Fruit fly (Drosophila melanogaster) whole organism, embryonic: ENCODE data around the gene CG1416.

ENCODE experiments used
- BEAF-32 ChIP-seq: fragments of 200-800 bp; sonication (Bioruptor generic); optimal IDR thresholded peaks from 3 replicates; lab custom pipeline; 2017; ENCODE audit warnings: missing biosample characterization, missing genetic modification characterization, mild to moderate bottlenecking, moderate library complexity, missing genetic modification reagents
- CG10209 ChIP-seq: fragments of 200-800 bp; sonication (Bioruptor generic); optimal IDR thresholded peaks from 3 replicates; lab custom pipeline; 2017; ENCODE audit warnings: missing biosample characterization, mild to moderate bottlenecking, missing genetic modification characterization, missing genetic modification reagents
- CG10462 ChIP-seq: fragments of 200-800 bp; sonication (Bioruptor generic); optimal IDR thresholded peaks from 2 replicates; lab custom pipeline; 2016; ENCODE audit warnings: missing biosample characterization, missing genetic modification characterization
- CG11085 ChIP-seq: fragments of 200-800 bp; sonication (Bioruptor generic); IDR thresholded peaks from 2 replicates; pipeline ENCODE4 v1.3.6; 2022; ENCODE audit warnings: missing biosample characterization, missing genetic modification characterization
- CG11247 ChIP-seq: fragments of 200-800 bp; sonication (Bioruptor generic); IDR thresholded peaks from 2 replicates; pipeline ENCODE4 v1.3.6; 2022; ENCODE audit warnings: missing biosample characterization, missing genetic modification characterization
- CG12299 ChIP-seq: fragments of 200-800 bp; sonication (Bioruptor generic); optimal IDR thresholded peaks from 2 replicates; lab custom pipeline; 2018; ENCODE audit warnings: missing biosample characterization, mild to moderate bottlenecking, missing genetic modification characterization
- CG14050 ChIP-seq: fragments of 200-800 bp; sonication (Bioruptor generic); IDR thresholded peaks from 3 replicates; pipeline ENCODE4 v1.3.6; 2022; ENCODE audit warnings: missing biosample characterization, missing genetic modification characterization
- CG14710 ChIP-seq: fragments of 200-800 bp; sonication (Bioruptor generic); optimal IDR thresholded peaks from 3 replicates; lab custom pipeline; 2019; ENCODE audit warnings: missing biosample characterization, mild to moderate bottlenecking, missing genetic modification characterization, moderate library complexity
- CG17186 ChIP-seq: fragments of 200-800 bp; sonication (Bioruptor generic); optimal IDR thresholded peaks from 3 replicates; lab custom pipeline; 2017; ENCODE audit warnings: missing biosample characterization, missing genetic modification reagents, missing genetic modification characterization
- CG2129 ChIP-seq: fragments of 200-800 bp; sonication (Bioruptor generic); IDR thresholded peaks from 2 replicates; pipeline ENCODE4 v1.3.6; 2022; ENCODE audit warnings: missing biosample characterization, missing genetic modification characterization; ENCODE audit not compliant: partially characterized antibody
- CG30431 ChIP-seq: fragments of 200-800 bp; sonication (Bioruptor generic); optimal IDR thresholded peaks from 2 replicates; lab custom pipeline; 2017; ENCODE audit warnings: missing biosample characterization, missing genetic modification characterization
- CG32772 ChIP-seq: fragments of 200-800 bp; sonication (Bioruptor generic); IDR thresholded peaks from 2 replicates; pipeline ENCODE4 v1.3.6; 2022; ENCODE audit warnings: missing biosample characterization, missing genetic modification characterization
- CG3407 ChIP-seq: fragments of 200-800 bp; sonication (Bioruptor generic); optimal IDR thresholded peaks from 2 replicates; lab custom pipeline; 2018; ENCODE audit warnings: missing biosample characterization, mild to moderate bottlenecking, missing genetic modification characterization
- CG7357 ChIP-seq: fragments of 200-800 bp; sonication (Bioruptor generic); IDR thresholded peaks from 3 replicates; pipeline ENCODE4 v1.3.6; 2022; ENCODE audit warnings: missing biosample characterization, missing genetic modification characterization
- CG7987 ChIP-seq: fragments of 200-800 bp; sonication (Bioruptor generic); optimal IDR thresholded peaks from 2 replicates; lab custom pipeline; 2018; ENCODE audit warnings: missing biosample characterization, mild to moderate bottlenecking, missing genetic modification characterization, moderate library complexity
- CG9215 ChIP-seq: fragments of 200-800 bp; sonication (Bioruptor generic); IDR thresholded peaks from 2 replicates; pipeline ENCODE4 v1.3.6; 2022; ENCODE audit warnings: missing biosample characterization, missing genetic modification characterization
- CG9797 ChIP-seq: fragments of 200-800 bp; sonication (Bioruptor generic); optimal IDR thresholded peaks from 3 replicates; lab custom pipeline; 2018; ENCODE audit warnings: missing biosample characterization, mild to moderate bottlenecking, missing genetic modification characterization
- CG9932 ChIP-seq: fragments of 200-800 bp; sonication (Bioruptor generic); IDR thresholded peaks from 2 replicates; pipeline ENCODE4 v1.3.6; 2022; ENCODE audit warnings: missing biosample characterization, missing genetic modification characterization
- Chrac-16 ChIP-seq: fragments of 200-800 bp; sonication (Bioruptor generic); optimal IDR thresholded peaks from 3 replicates; lab custom pipeline; 2016; ENCODE audit warnings: missing biosample characterization, missing genetic modification characterization
- D19A ChIP-seq: fragments of 200-800 bp; optimal IDR thresholded peaks from 3 replicates; lab custom pipeline; 2019; ENCODE audit warnings: missing biosample characterization, mild to moderate bottlenecking, missing genetic modification characterization, moderate library complexity
- Dip2 ChIP-seq: fragments of 200-800 bp; sonication (Bioruptor generic); IDR thresholded peaks from 2 replicates; pipeline ENCODE4 v1.3.6; 2022; ENCODE audit warnings: missing biosample characterization, missing genetic modification characterization
- Ets65A ChIP-seq: fragments of 200-800 bp; sonication (Bioruptor generic); peaks from one replicate; lab custom pipeline; 2016; ENCODE audit warnings: missing biosample characterization, missing genetic modification characterization
- H15 ChIP-seq: fragments of 200-800 bp; sonication (Bioruptor generic); IDR thresholded peaks from 3 replicates; pipeline ENCODE4 v1.3.6; 2022; ENCODE audit warnings: missing biosample characterization, missing genetic modification characterization
- MBD-R2 ChIP-seq: fragments of 200-800 bp; sonication (Bioruptor generic); IDR thresholded peaks from 2 replicates; pipeline ENCODE4 v1.3.6; 2022; ENCODE audit warnings: missing biosample characterization, missing genetic modification characterization
- Mes4 ChIP-seq: fragments of 200-800 bp; sonication (Bioruptor generic); optimal IDR thresholded peaks from 2 replicates; lab custom pipeline; 2016; ENCODE audit warnings: missing biosample characterization, missing genetic modification characterization
- Oli ChIP-seq: fragments of 200-800 bp; sonication (Bioruptor generic); optimal IDR thresholded peaks from 2 replicates; lab custom pipeline; 2018; ENCODE audit warnings: missing biosample characterization, mild to moderate bottlenecking, missing genetic modification characterization, moderate library complexity
- Opbp ChIP-seq: fragments of 200-800 bp; sonication (Bioruptor generic); IDR thresholded peaks from 3 replicates; pipeline ENCODE4 v1.3.6; 2022; ENCODE audit warnings: missing biosample characterization, missing genetic modification characterization; ENCODE audit not compliant: partially characterized antibody
- Ptx1 ChIP-seq: fragments of 200-800 bp; sonication (Bioruptor generic); IDR thresholded peaks from 2 replicates; pipeline ENCODE4 v1.3.6; 2022; ENCODE audit warnings: missing biosample characterization, missing genetic modification characterization
- Sox102F ChIP-seq: fragments of 200-800 bp; sonication (Bioruptor generic); optimal IDR thresholded peaks from 2 replicates; lab custom pipeline; 2018; ENCODE audit warnings: missing biosample characterization, mild to moderate bottlenecking, missing genetic modification characterization, moderate library complexity
- TFAM ChIP-seq: fragments of 200-800 bp; sonication (Bioruptor generic); optimal IDR thresholded peaks from 2 replicates; lab custom pipeline; 2017; ENCODE audit warnings: missing biosample characterization, missing genetic modification characterization, inconsistent platforms
- bbx ChIP-seq: fragments of 200-800 bp; sonication (Bioruptor generic); IDR thresholded peaks from 2 replicates; pipeline ENCODE4 v1.3.6; 2022; ENCODE audit warnings: missing biosample characterization, missing genetic modification characterization; ENCODE audit not compliant: partially characterized antibody
- bsh ChIP-seq, 2 experiments: fragments of 200-800 bp; sonication (Bioruptor generic); optimal IDR thresholded peaks; 2 replicates each; lab custom pipeline; 2017 to 2018; ENCODE audit warnings: mild to moderate bottlenecking in 2 of 2, missing biosample characterization in 2 of 2, missing genetic modification characterization in 2 of 2, moderate library complexity in 1 of 2
- dm ChIP-seq: fragments of 200-800 bp; sonication (Bioruptor generic); optimal IDR thresholded peaks from 3 replicates; lab custom pipeline; 2016; ENCODE audit warnings: missing biosample characterization, missing genetic modification characterization
- fu2 ChIP-seq: fragments of 200-800 bp; sonication (Bioruptor generic); optimal IDR thresholded peaks from 2 replicates; lab custom pipeline; 2016; ENCODE audit warnings: missing biosample characterization, missing genetic modification characterization
- gro ChIP-seq: fragments of 200-800 bp; sonication (Bioruptor generic); optimal IDR thresholded peaks from 2 replicates; lab custom pipeline; 2016; ENCODE audit warnings: missing biosample characterization, missing genetic modification characterization
- hb ChIP-seq: fragments of 200-800 bp; sonication (Bioruptor generic); IDR thresholded peaks from 3 replicates; pipeline ENCODE4 v1.3.6; 2022; ENCODE audit warnings: missing biosample characterization, missing genetic modification characterization; ENCODE audit not compliant: partially characterized antibody
- hkb ChIP-seq, 2 experiments: fragments of 200-800 bp in 1 of 2; fragments of >200 bp in 1 of 2; sonication (Bioruptor generic) in 1 of 2; IDR thresholded peaks in 1 of 2; optimal IDR thresholded peaks in 1 of 2; 2 replicates each; pipeline versions ENCODE4 v1.3.6 to Lab custom; 2017 to 2022; ENCODE audit warnings: missing biosample characterization in 1 of 2, missing genetic modification characterization in 1 of 2
- kay ChIP-seq: fragments of 200-800 bp; sonication (Bioruptor generic); optimal IDR thresholded peaks from 2 replicates; lab custom pipeline; 2016; ENCODE audit warnings: missing biosample characterization, missing genetic modification characterization
- lilli ChIP-seq: fragments of 200-800 bp; sonication (Bioruptor generic); optimal IDR thresholded peaks from 3 replicates; lab custom pipeline; 2016; ENCODE audit warnings: missing biosample characterization, missing genetic modification characterization
- mam ChIP-seq: fragments of 200-800 bp; sonication (Bioruptor generic); optimal IDR thresholded peaks from 3 replicates; lab custom pipeline; 2016; ENCODE audit warnings: missing biosample characterization, missing genetic modification characterization
- onecut ChIP-seq: fragments of 200-800 bp; sonication (Bioruptor generic); IDR thresholded peaks from 2 replicates; pipeline ENCODE4 v1.3.6; 2022; ENCODE audit warnings: missing biosample characterization, missing genetic modification characterization
- pros ChIP-seq: fragments of 200-800 bp; sonication (Bioruptor generic); optimal IDR thresholded peaks from 3 replicates; lab custom pipeline; 2019; ENCODE audit warnings: missing biosample characterization, mild to moderate bottlenecking, missing genetic modification characterization, moderate library complexity
- psq ChIP-seq: fragments of 200-800 bp; sonication (Bioruptor generic); optimal IDR thresholded peaks from 2 replicates; lab custom pipeline; 2017; ENCODE audit warnings: missing biosample characterization, missing genetic modification characterization
- schlank ChIP-seq: fragments of 200-800 bp; sonication (Bioruptor generic); optimal IDR thresholded peaks from 2 replicates; lab custom pipeline; 2018; ENCODE audit warnings: missing biosample characterization, mild to moderate bottlenecking, missing genetic modification characterization
- sens-2 ChIP-seq: fragments of 200-800 bp; sonication (Bioruptor generic); IDR thresholded peaks from 2 replicates; pipeline ENCODE4 v1.3.6; 2022; ENCODE audit warnings: missing biosample characterization, missing genetic modification characterization
- tna ChIP-seq: fragments of 200-800 bp; sonication (Bioruptor generic); IDR thresholded peaks from 2 replicates; pipeline ENCODE4 v1.3.6; 2022; ENCODE audit warnings: missing biosample characterization, missing genetic modification characterization; ENCODE audit not compliant: partially characterized antibody
- twi ChIP-seq: fragments of 200-800 bp; optimal IDR thresholded peaks from 2 replicates; lab custom pipeline; 2019; ENCODE audit warnings: missing biosample characterization, mild to moderate bottlenecking, missing genetic modification characterization, moderate library complexity
- tx ChIP-seq: fragments of 200-800 bp; sonication (Bioruptor generic); optimal IDR thresholded peaks from 2 replicates; lab custom pipeline; 2016; ENCODE audit warnings: missing biosample characterization, missing genetic modification characterization
- zfh2 ChIP-seq: fragments of 200-800 bp; sonication (Bioruptor generic); optimal IDR thresholded peaks from 2 replicates; lab custom pipeline; 2016; ENCODE audit warnings: missing biosample characterization, missing genetic modification characterization

Gene CG1416

dm6 chr2L:21794547-21795341, 36.9 kb downstream of the CG1416 start (continued):
- TF ChIP-seq TFAM (peak; percentile 88), tna (GFP tag; lab: Robert Waterston, UW) (no peak), Oli (tag; lab: Kevin White, UChicago) (peak; percentile 98), kay (GFP tag; lab: Kevin White, UChicago) (peak; percentile 89), zfh2 (GFP tag; lab: Kevin White, UChicago) (peak; percentile 97), CG17186 (GFP tag; lab: Kevin White, UChicago) (peak; percentile 81), fu2 (GFP tag; lab: Kevin White, UChicago) (peak; percentile 96), sens-2 (GFP tag; lab: Robert Waterston, UW) (peak; percentile 96), D19A (peak; percentile 95), CG14050 (GFP tag; lab: Robert Waterston, UW) (peak; percentile 96), CG32772 (GFP tag; lab: Robert Waterston, UW) (peak; percentile 97), CG30431 (peak; percentile 96), CG9215 (GFP tag; lab: Robert Waterston, UW) (peak; percentile 96), Ets65A (GFP tag; lab: Kevin White, UChicago) (peak; percentile 99), bsh (GFP tag; optimal IDR thresholded peaks at IDR 0.05; lab: Kevin White, UChicago) (peak; percentile 89 to 98), Opbp (GFP tag; lab: Robert Waterston, UW) (no peak), CG7987 (peak; percentile 91), lilli (GFP tag; lab: Kevin White, UChicago) (peak; percentile 99), CG9797 (peak; percentile 31), psq (GFP tag; lab: Kevin White, UChicago) (peak; percentile 86), CG11085 (peak; percentile 94), CG9932 (GFP tag; lab: Robert Waterston, UW) (peak; percentile 98), CG12299 (tag; lab: Kevin White, UChicago) (peak; percentile 95), MBD-R2 (peak; percentile 97), dm (GFP tag; lab: Kevin White, UChicago) (peak; percentile 90), Ptx1 (GFP tag; lab: Robert Waterston, UW) (peak; percentile 98), twi (tag; lab: Kevin White, UChicago) (peak; percentile 96), schlank (tag; lab: Kevin White, UChicago) (peak; percentile 95), hkb (optimal IDR thresholded peaks at IDR 0.05; lab: Kevin White, UChicago) (no peak), hkb (GFP tag; IDR thresholded peaks at IDR 0.05; lab: Robert Waterston, UW) (peak; percentile 97), onecut (GFP tag; lab: Robert Waterston, UW) (peak; percentile 93), Dip2 (GFP tag; lab: Robert Waterston, UW) (peak; percentile 61), CG10462 (GFP tag; lab: Kevin White, UChicago) (peak; percentile 97), tx (GFP tag; lab: Kevin White, UChicago) (peak; percentile 95), pros (GFP tag; lab: Kevin White, UChicago) (peak; percentile 87), CG10209 (GFP tag; lab: Kevin White, UChicago) (peak; percentile 96), H15 (GFP tag; lab: Robert Waterston, UW) (peak; percentile 95), BEAF-32 (GFP tag; lab: Kevin White, UChicago) (peak; percentile 25), CG11247 (GFP tag; lab: Robert Waterston, UW) (peak; percentile 95), Mes4 (GFP tag; lab: Kevin White, UChicago) (peak; percentile 93), CG3407 (peak; percentile 93), gro (peak; percentile 96), mam (peak; percentile 98), CG2129 (GFP tag; lab: Robert Waterston, UW) (no peak), hb (GFP tag; lab: Robert Waterston, UW) (no peak), bbx (GFP tag; lab: Robert Waterston, UW) (no peak), CG7357 (GFP tag; lab: Robert Waterston, UW) (peak; percentile 92), Sox102F (GFP tag; lab: Kevin White, UChicago) (peak; percentile 97), CG14710 (peak; percentile 97), Chrac-16 (GFP tag; lab: Kevin White, UChicago) (peak; percentile 97)
